Worm (Caenorhabditis elegans): Measurements from ENCODE around the gene gcy-6.

ce11 chrV:10328080-10328479 lies 14.2 kb upstream of the gcy-6 start:
- TF ChIP-seq ama-1 (optimal IDR thresholded peaks at IDR 0.05) = no peak
- TF ChIP-seq tbx-11 (GFP tag; IDR thresholded peaks at IDR 0.05) = no peak
- no peak for TF ChIP-seq ets-7 (tag; optimal IDR thresholded peaks at IDR 0.05)
- TF ChIP-seq aly-1 (tag; optimal IDR thresholded peaks at IDR 0.05) = no peak
- no peak for TF ChIP-seq ceh-36 (tag; optimal IDR thresholded peaks at IDR 0.05)
- TF ChIP-seq hmg-4 (GFP tag; optimal IDR thresholded peaks at IDR 0.05) = no peak
- TF ChIP-seq scrt-1 (GFP tag; IDR thresholded peaks at IDR 0.05) = no peak
- no peak for TF ChIP-seq tra-4 (tag; optimal IDR thresholded peaks at IDR 0.05)
- no peak for TF ChIP-seq F13C5.2 (tag; optimal IDR thresholded peaks at IDR 0.05)

Data from whole organism, early embryonic.